Worm (Caenorhabditis elegans): ENCODE measurements around the gene C29A12.22.

ce11 chrV:10764066-10764465 lies 47.8 kb upstream of the C29A12.22 start, which contains the start of gene ocr-1:
- TF ChIP-seq F22D6.2 (tag; optimal IDR thresholded peaks at IDR 0.05) (no peak), ekl-4 (GFP tag; IDR thresholded peaks at IDR 0.05) (no peak), lin-35 (GFP tag; optimal IDR thresholded peaks at IDR 0.05) (no peak), hmg-20 (GFP tag; IDR thresholded peaks at IDR 0.05) (no peak), ets-4 (GFP tag; optimal IDR thresholded peaks at IDR 0.05) (no peak), fkh-3 (tag; optimal IDR thresholded peaks at IDR 0.05) (no peak), Y95B8A.8 (GFP tag; IDR thresholded peaks at IDR 0.05) (no peak)

All from whole organism, young adult.